Fruit fly (Drosophila melanogaster) whole organism, embryonic: ENCODE results near the gene CG15602.

Experiments used
- Adf1 ChIP-seq: fragments of 200-800 bp; sonication (Bioruptor generic); IDR thresholded peaks from 2 replicates; pipeline ENCODE4 v1.3.6; 2022; ENCODE audit warnings: missing biosample characterization, missing genetic modification characterization
- CG11723 ChIP-seq: fragments of 200-800 bp; sonication (Bioruptor generic); optimal IDR thresholded peaks from 2 replicates; lab custom pipeline; 2017; ENCODE audit warnings: missing biosample characterization, mild to moderate bottlenecking, missing genetic modification characterization
- CG13296 ChIP-seq: fragments of 200-800 bp; sonication (Bioruptor generic); optimal IDR thresholded peaks from 3 replicates; lab custom pipeline; 2018; ENCODE audit warnings: missing biosample characterization, mild to moderate bottlenecking, missing genetic modification characterization
- CG14667 ChIP-seq: fragments of 200-800 bp; sonication (Bioruptor generic); IDR thresholded peaks from 2 replicates; pipeline ENCODE4 v1.3.6; 2022; ENCODE audit warnings: missing biosample characterization, missing genetic modification characterization
- CG1603 ChIP-seq: fragments of 200-800 bp; sonication (Bioruptor generic); optimal IDR thresholded peaks from 2 replicates; lab custom pipeline; 2019; ENCODE audit warnings: missing biosample characterization, mild to moderate bottlenecking, missing genetic modification characterization, moderate library complexity
- CG17359 ChIP-seq: fragments of 200-800 bp; sonication (Bioruptor generic); optimal IDR thresholded peaks from 3 replicates; lab custom pipeline; 2018; ENCODE audit warnings: missing biosample characterization, mild to moderate bottlenecking, missing genetic modification characterization, moderate library complexity
- CG18476 ChIP-seq: fragments of 200-800 bp; sonication (Bioruptor generic); optimal IDR thresholded peaks from 2 replicates; lab custom pipeline; 2016; ENCODE audit warnings: missing biosample characterization, mild to moderate bottlenecking, missing genetic modification characterization
- CG18599 ChIP-seq: fragments of 200-800 bp; sonication (Bioruptor generic); optimal IDR thresholded peaks from 3 replicates; lab custom pipeline; 2017; ENCODE audit warnings: missing biosample characterization, missing genetic modification characterization, mild to moderate bottlenecking, moderate library complexity, missing genetic modification reagents
- CG2116 ChIP-seq: fragments of 200-800 bp; sonication (Bioruptor generic); optimal IDR thresholded peaks from 3 replicates; lab custom pipeline; 2018; ENCODE audit warnings: missing biosample characterization, mild to moderate bottlenecking, missing genetic modification characterization
- CG2678 ChIP-seq: fragments of 200-800 bp; sonication (Bioruptor generic); optimal IDR thresholded peaks from 3 replicates; lab custom pipeline; 2019; ENCODE audit warnings: missing biosample characterization, mild to moderate bottlenecking, missing genetic modification characterization, moderate library complexity
- CG30020 ChIP-seq: fragments of 200-800 bp; optimal IDR thresholded peaks from 2 replicates; lab custom pipeline; 2019; ENCODE audit warnings: missing biosample characterization, mild to moderate bottlenecking, missing genetic modification characterization, moderate library complexity
- CG3163 ChIP-seq: fragments of 200-800 bp; sonication (Bioruptor generic); optimal IDR thresholded peaks from 3 replicates; lab custom pipeline; 2016; ENCODE audit warnings: missing biosample characterization, missing genetic modification characterization
- CG33213 ChIP-seq: fragments of 200-800 bp; sonication (Bioruptor generic); optimal IDR thresholded peaks from 3 replicates; lab custom pipeline; 2016; ENCODE audit warnings: missing biosample characterization, missing genetic modification characterization
- CG6272 ChIP-seq: fragments of 200-800 bp; sonication (Bioruptor generic); IDR thresholded peaks from 2 replicates; pipeline ENCODE4 v1.3.6; 2022; ENCODE audit warnings: missing biosample characterization, missing genetic modification characterization
- CG7786 ChIP-seq: fragments of 200-800 bp; sonication (Bioruptor generic); optimal IDR thresholded peaks from 2 replicates; lab custom pipeline; 2016; ENCODE audit warnings: missing biosample characterization, missing genetic modification characterization
- CG7928 ChIP-seq: fragments of 200-800 bp; sonication (Bioruptor generic); optimal IDR thresholded peaks from 2 replicates; lab custom pipeline; 2017; ENCODE audit warnings: missing biosample characterization, mild to moderate bottlenecking, missing genetic modification characterization
- CG8359 ChIP-seq: fragments of 200-800 bp; sonication (Bioruptor generic); optimal IDR thresholded peaks from 2 replicates; lab custom pipeline; 2017; ENCODE audit warnings: missing biosample characterization, mild to moderate bottlenecking, missing genetic modification characterization, borderline replicate concordance
- CG9797 ChIP-seq: fragments of 200-800 bp; sonication (Bioruptor generic); optimal IDR thresholded peaks from 3 replicates; lab custom pipeline; 2018; ENCODE audit warnings: missing biosample characterization, mild to moderate bottlenecking, missing genetic modification characterization
- CkIIα-i1 ChIP-seq: fragments of 200-800 bp; sonication (Bioruptor generic); IDR thresholded peaks from 2 replicates; pipeline ENCODE4 v1.3.6; 2022; ENCODE audit warnings: missing biosample characterization, missing genetic modification characterization
- Dfd ChIP-seq, 2 experiments: fragments of >200 bp; optimal IDR thresholded peaks; 2 replicates each; lab custom pipeline; 2017; ENCODE audit warnings: missing biosample characterization in 2 of 2, missing genetic modification characterization in 2 of 2
- Dp ChIP-seq: fragments of 200-800 bp; sonication (Bioruptor generic); optimal IDR thresholded peaks from 2 replicates; lab custom pipeline; 2018; ENCODE audit warnings: missing biosample characterization, mild to moderate bottlenecking, missing genetic modification characterization, moderate library complexity
- E2f2 ChIP-seq: fragments of 200-800 bp; sonication (Bioruptor generic); IDR thresholded peaks from 2 replicates; pipeline ENCODE4 v1.3.6; 2022; ENCODE audit warnings: missing biosample characterization, missing genetic modification characterization
- ERR ChIP-seq: fragments of 200-800 bp; sonication (Bioruptor generic); optimal IDR thresholded peaks from 2 replicates; lab custom pipeline; 2016; ENCODE audit warnings: missing biosample characterization, missing genetic modification characterization
- H15 ChIP-seq: fragments of 200-800 bp; sonication (Bioruptor generic); IDR thresholded peaks from 3 replicates; pipeline ENCODE4 v1.3.6; 2022; ENCODE audit warnings: missing biosample characterization, missing genetic modification characterization
- Kr ChIP-seq: fragments of 200-800 bp; sonication (Bioruptor generic); optimal IDR thresholded peaks from 2 replicates; lab custom pipeline; 2017; ENCODE audit warnings: missing biosample characterization, mild to moderate bottlenecking, missing genetic modification characterization
- Nf-YC ChIP-seq: fragments of 200-800 bp; optimal IDR thresholded peaks from 3 replicates; lab custom pipeline; 2019; ENCODE audit warnings: missing biosample characterization, mild to moderate bottlenecking, missing genetic modification characterization, moderate library complexity
- Taf1 ChIP-seq: fragments of 200-800 bp; sonication (Bioruptor generic); IDR thresholded peaks from 2 replicates; pipeline ENCODE4 v1.3.6; 2022; ENCODE audit warnings: missing biosample characterization, missing genetic modification characterization
- chif ChIP-seq, 2 experiments: fragments of 200-800 bp; sonication (Bioruptor generic); optimal IDR thresholded peaks; 3 replicates each; lab custom pipeline; 2016; ENCODE audit warnings: missing biosample characterization in 2 of 2, missing genetic modification characterization in 2 of 2
- danr ChIP-seq: fragments of 200-800 bp; sonication (Bioruptor generic); IDR thresholded peaks from 2 replicates; pipeline ENCODE4 v1.3.6; 2022; ENCODE audit warnings: missing biosample characterization, missing genetic modification characterization
- eyg ChIP-seq: fragments of 200-800 bp; sonication (Bioruptor generic); optimal IDR thresholded peaks from 3 replicates; lab custom pipeline; 2016; ENCODE audit warnings: missing biosample characterization, missing genetic modification characterization
- fd3F ChIP-seq: fragments of 200-800 bp; sonication (Bioruptor generic); optimal IDR thresholded peaks from 2 replicates; lab custom pipeline; 2018; ENCODE audit warnings: missing biosample characterization, mild to moderate bottlenecking, missing genetic modification characterization, moderate library complexity
- fd96Cb ChIP-seq: fragments of 200-800 bp; sonication (Bioruptor generic); optimal IDR thresholded peaks from 2 replicates; lab custom pipeline; 2018; ENCODE audit warnings: missing biosample characterization, mild to moderate bottlenecking, missing genetic modification characterization, moderate library complexity
- ftz-f1 ChIP-seq: fragments of 200-800 bp; sonication (Bioruptor generic); optimal IDR thresholded peaks from 2 replicates; lab custom pipeline; 2016; ENCODE audit warnings: missing biosample characterization, missing genetic modification characterization
- gcm ChIP-seq: fragments of 200-800 bp; sonication (Bioruptor generic); optimal IDR thresholded peaks from 2 replicates; lab custom pipeline; 2019; ENCODE audit warnings: missing biosample characterization, mild to moderate bottlenecking, missing genetic modification characterization, moderate library complexity
- gfzf ChIP-seq: fragments of 200-800 bp; sonication (Bioruptor generic); optimal IDR thresholded peaks from 2 replicates; lab custom pipeline; 2016; ENCODE audit warnings: missing biosample characterization, mild to moderate bottlenecking, missing genetic modification characterization, moderate library complexity
- kni ChIP-seq: fragments of 200-800 bp; sonication (Bioruptor generic); optimal IDR thresholded peaks from 3 replicates; lab custom pipeline; 2017; ENCODE audit warnings: mild to moderate bottlenecking, missing biosample characterization, missing genetic modification reagents, missing genetic modification characterization
- nmo ChIP-seq: fragments of 200-800 bp; sonication (Bioruptor generic); optimal IDR thresholded peaks from 2 replicates; lab custom pipeline; 2018; ENCODE audit warnings: missing biosample characterization, mild to moderate bottlenecking, missing genetic modification characterization, moderate library complexity
- pfk ChIP-seq: fragments of 200-800 bp; sonication (Bioruptor generic); optimal IDR thresholded peaks from 2 replicates; lab custom pipeline; 2018; ENCODE audit warnings: missing biosample characterization, mild to moderate bottlenecking, missing genetic modification characterization, moderate library complexity
- prd ChIP-seq, 3 experiments: fragments of >200 bp in 2 of 3; fragments of 200-800 bp in 1 of 3; sonication (Bioruptor generic) in 1 of 3; optimal IDR thresholded peaks in 2 of 3; IDR thresholded peaks in 1 of 3; 2 replicates in 2 of 3; 3 replicates in 1 of 3; pipeline versions ENCODE4 v1.3.6 to Lab custom; 2017 to 2022; ENCODE audit warnings: missing biosample characterization in 1 of 3, missing genetic modification characterization in 1 of 3
- pzg ChIP-seq: fragments of 200-800 bp; sonication (Bioruptor generic); optimal IDR thresholded peaks from 3 replicates; lab custom pipeline; 2018; ENCODE audit warnings: missing biosample characterization, mild to moderate bottlenecking, missing genetic modification characterization, moderate library complexity
- run ChIP-seq: fragments of 200-800 bp; sonication (Bioruptor generic); optimal IDR thresholded peaks from 3 replicates; lab custom pipeline; 2018; ENCODE audit warnings: missing biosample characterization, mild to moderate bottlenecking, missing genetic modification characterization
- tup ChIP-seq: fragments of 200-800 bp; sonication (Bioruptor generic); optimal IDR thresholded peaks from 2 replicates; lab custom pipeline; 2016; ENCODE audit warnings: missing biosample characterization, mild to moderate bottlenecking, missing genetic modification characterization, moderate library complexity
- unc-4 ChIP-seq: fragments of 200-800 bp; sonication (Bioruptor generic); IDR thresholded peaks from 2 replicates; pipeline ENCODE4 v1.3.6; 2022; ENCODE audit warnings: missing biosample characterization, missing genetic modification characterization; ENCODE audit not compliant: partially characterized antibody
- z ChIP-seq: fragments of 200-800 bp; sonication (Bioruptor generic); IDR thresholded peaks from 3 replicates; pipeline ENCODE4 v1.3.6; 2022; ENCODE audit warnings: missing biosample characterization, missing genetic modification characterization
- zf30C ChIP-seq: fragments of 200-800 bp; sonication (Bioruptor generic); optimal IDR thresholded peaks from 3 replicates; lab custom pipeline; 2018; ENCODE audit warnings: missing biosample characterization, mild to moderate bottlenecking, missing genetic modification characterization

Gene CG15602

DNA sequence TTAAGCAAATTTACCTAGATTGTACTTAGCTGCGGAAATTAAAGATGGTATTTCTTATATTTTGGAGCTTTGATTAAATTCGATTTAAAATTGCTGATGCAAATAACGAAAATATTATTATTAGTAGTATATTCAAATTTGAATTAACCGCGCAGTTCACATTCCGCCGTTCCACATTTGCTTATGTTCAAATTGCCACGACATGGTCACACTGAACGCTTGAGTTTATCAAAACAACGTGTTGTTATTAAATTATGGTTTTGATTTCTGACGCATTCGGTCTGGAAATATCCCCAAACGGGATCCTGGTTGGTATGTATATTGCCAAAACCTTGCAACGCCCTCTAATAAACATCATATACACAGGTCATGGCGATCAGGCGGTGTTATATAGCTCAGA is 29.8 kb upstream of the CG15602 start, which contains the start of gene CG33172:
Gene CG33172 (plus strand): TSS at position 208 of the 400 bp plus-strand sequence.
- TF ChIP-seq Dfd (GFP tag; optimal IDR thresholded peaks at IDR 0.05; lab: Kevin White, UChicago) (no peak), gcm (no peak), CG30020 (tag; lab: Kevin White, UChicago) (peak; percentile 59), CG18476 (GFP tag; lab: Kevin White, UChicago) (no peak), CG11723 (GFP tag; lab: Kevin White, UChicago) (no peak), zf30C (GFP tag; lab: Kevin White, UChicago) (no peak), H15 (GFP tag; lab: Robert Waterston, UW) (no peak), CG7928 (GFP tag; lab: Kevin White, UChicago) (no peak), prd (optimal IDR thresholded peaks at IDR 0.05; lab: Kevin White, UChicago) (no peak), prd (GFP tag; IDR thresholded peaks at IDR 0.05; lab: Robert Waterston, UW) (no peak), ERR (GFP tag; lab: Kevin White, UChicago) (no peak), pfk (GFP tag; lab: Kevin White, UChicago) (peak; percentile 93), unc-4 (GFP tag; lab: Robert Waterston, UW) (no peak), CG13296 (GFP tag; lab: Kevin White, UChicago) (no peak), Kr (GFP tag; lab: Kevin White, UChicago) (no peak), chif (GFP tag; optimal IDR thresholded peaks at IDR 0.05; lab: Kevin White, UChicago) (no peak), pzg (GFP tag; lab: Kevin White, UChicago) (peak; percentile 33), E2f2 (GFP tag; lab: Robert Waterston, UW) (peak; percentile 86), z (GFP tag; lab: Robert Waterston, UW) (no peak), Nf-YC (tag; lab: Kevin White, UChicago) (no peak), CkIIα-i1 (GFP tag; lab: Robert Waterston, UW) (no peak), ftz-f1 (no peak), tup (GFP tag; lab: Kevin White, UChicago) (no peak), CG33213 (GFP tag; lab: Kevin White, UChicago) (no peak), CG18599 (GFP tag; lab: Kevin White, UChicago) (no peak), CG9797 (GFP tag; lab: Kevin White, UChicago) (peak; percentile 56), CG7786 (GFP tag; lab: Kevin White, UChicago) (no peak), Dp (GFP tag; lab: Kevin White, UChicago) (peak; percentile 77), CG1603 (tag; lab: Kevin White, UChicago) (no peak), gfzf (GFP tag; lab: Kevin White, UChicago) (peak; percentile 52), CG8359 (GFP tag; lab: Kevin White, UChicago) (no peak), fd3F (GFP tag; lab: Kevin White, UChicago) (no peak), Taf1 (GFP tag; lab: Robert Waterston, UW) (no peak), eyg (GFP tag; lab: Kevin White, UChicago) (no peak), CG17359 (tag; lab: Kevin White, UChicago) (no peak)

DNA sequence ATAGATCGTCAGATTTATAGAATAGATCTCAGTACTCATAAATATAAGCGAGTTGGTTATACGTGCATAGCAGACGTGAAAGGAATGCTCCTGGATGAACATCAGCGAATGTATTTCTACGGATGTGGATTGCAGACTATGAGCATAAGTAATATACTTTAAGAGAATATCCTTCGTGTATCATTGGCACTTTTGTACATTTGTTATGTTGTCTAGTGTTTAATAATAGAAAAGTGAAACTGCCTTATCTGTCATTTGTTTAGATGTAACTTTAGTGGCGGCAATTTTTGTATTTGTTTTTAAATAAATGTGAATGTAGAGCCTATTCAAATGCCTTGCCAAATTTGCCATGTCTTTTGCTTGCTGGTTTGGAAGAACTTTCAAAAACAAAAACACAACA is 26.6 kb upstream of the CG15602 start, which contains the start of gene CG43672:
Gene CG43672 (plus strand): TSS at position 301 of the 400 bp plus-strand sequence.
- TF ChIP-seq CG6272 (GFP tag; lab: Robert Waterston, UW) (no peak), danr (GFP tag; lab: Robert Waterston, UW) (no peak), CG2678 (tag; lab: Kevin White, UChicago) (no peak), CG2116 (GFP tag; lab: Kevin White, UChicago) (no peak), kni (GFP tag; lab: Kevin White, UChicago) (no peak), nmo (GFP tag; lab: Kevin White, UChicago) (no peak), CG3163 (GFP tag; lab: Kevin White, UChicago) (no peak), run (no peak), Adf1 (no peak), CG14667 (no peak), fd96Cb (no peak)
